Worm (Caenorhabditis elegans) whole organism, young adult: ENCODE results near the gene saeg-1.

Source experiments
- F22D6.2 ChIP-seq: sonication (generic microtip); optimal IDR thresholded peaks from 2 replicates; lab custom pipeline; 2016; ENCODE audit warnings: mild to moderate bottlenecking, missing genetic modification characterization, missing compliant biosample characterization
- F49E8.2 ChIP-seq: sonication (generic microtip); optimal IDR thresholded peaks from 3 replicates; lab custom pipeline; 2017; ENCODE audit warnings: missing genetic modification characterization, mild to moderate bottlenecking, missing compliant biosample characterization, antibody characterized with exemption, moderate library complexity; ENCODE audit not compliant: insufficient read depth
- ceh-91 ChIP-seq: fragments of 200-800 bp; sonication (Bioruptor generic); IDR thresholded peaks from 2 replicates; pipeline ENCODE4 v1.3.6; 2022; ENCODE audit warnings: missing genetic modification reagents, missing genetic modification characterization, missing compliant biosample characterization
- hsf-1 ChIP-seq: fragments of 200-800 bp; sonication (Bioruptor generic); IDR thresholded peaks from 2 replicates; pipeline ENCODE4 v1.3.6; 2022; ENCODE audit warnings: missing genetic modification reagents, missing genetic modification characterization, missing compliant biosample characterization
- madf-6 ChIP-seq: fragments of 200-800 bp; sonication (Bioruptor generic); IDR thresholded peaks from 2 replicates; pipeline ENCODE4 v1.3.6; 2022; ENCODE audit warnings: missing genetic modification reagents, missing genetic modification characterization, missing compliant biosample characterization
- repo-1 ChIP-seq: sonication (generic microtip); optimal IDR thresholded peaks from 2 replicates; lab custom pipeline; 2017; ENCODE audit warnings: mild to moderate bottlenecking, missing genetic modification characterization, missing compliant biosample characterization
- unc-130 ChIP-seq: sonication (generic microtip); optimal IDR thresholded peaks from 2 replicates; lab custom pipeline; 2016; ENCODE audit warnings: missing genetic modification reagents, missing genetic modification characterization, missing compliant biosample characterization

DNA sequence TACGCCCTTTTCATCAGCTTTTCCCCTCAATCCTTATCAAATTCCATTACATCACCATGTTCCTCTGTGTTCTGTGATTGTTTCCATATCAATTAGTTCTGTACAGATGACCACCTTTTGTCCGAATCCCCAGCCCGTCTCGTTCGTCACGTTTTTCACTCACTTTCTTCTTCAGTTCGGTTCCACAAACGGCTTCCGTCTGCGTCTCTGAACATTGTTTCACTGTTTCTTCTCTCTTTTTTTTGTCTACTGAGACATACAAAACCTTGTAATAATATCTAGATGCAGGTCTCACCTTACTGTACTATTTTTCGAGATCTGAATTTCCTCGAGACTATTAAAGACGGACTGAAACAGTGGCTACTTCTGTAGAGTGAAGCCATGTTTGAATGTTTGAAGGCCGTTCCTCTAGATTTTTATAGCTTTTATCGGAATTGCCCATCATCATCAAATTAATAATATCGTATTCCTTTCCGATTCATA, 20.9 kb upstream of the saeg-1 start, which contains the start of gene F32D8.3:
- TF ChIP-seq repo-1 (tag; lab: Kevin White, UChicago) (no peak), ceh-91 (GFP tag; lab: Robert Waterston, UW) (no peak), hsf-1 (no peak), unc-130 (no peak), madf-6 (GFP tag; lab: Robert Waterston, UW) (no peak), F49E8.2 (tag; lab: Kevin White, UChicago) (no peak), F22D6.2 (tag; lab: Kevin White, UChicago) (no peak)
